Worm (Caenorhabditis elegans) whole organism, L2 larva: ENCODE results near the gene H40L08.9.

Experiments
- aly-2 ChIP-seq: fragments of 150-350 bp; optimal IDR thresholded peaks from 2 replicates; lab custom pipeline; 2014; ENCODE audit warnings: missing biosample characterization, missing genetic modification characterization
- crh-2 ChIP-seq: sonication (generic microtip); optimal IDR thresholded peaks from 2 replicates; lab custom pipeline; 2017; ENCODE audit warnings: missing biosample characterization, missing genetic modification characterization
- egl-27 ChIP-seq: sonication (generic microtip); optimal IDR thresholded peaks from 3 replicates; lab custom pipeline; 2017; ENCODE audit warnings: missing biosample characterization, missing genetic modification reagents, missing genetic modification characterization
- lin-13 ChIP-seq: fragments of 150-350 bp; optimal IDR thresholded peaks from 2 replicates; lab custom pipeline; 2014; ENCODE audit warnings: missing biosample characterization, missing genetic modification reagents, missing genetic modification characterization
- nhr-6 ChIP-seq: fragments of 150-350 bp; optimal IDR thresholded peaks from 2 replicates; lab custom pipeline; 2014; ENCODE audit warnings: missing biosample characterization, missing genetic modification characterization
- skn-1 ChIP-seq: sonication (generic microtip); optimal IDR thresholded peaks from 2 replicates; lab custom pipeline; 2017; ENCODE audit warnings: missing biosample characterization, missing genetic modification characterization
- unc-62 ChIP-seq: fragments of 150-350 bp; optimal IDR thresholded peaks from 2 replicates; lab custom pipeline; 2014; ENCODE audit warnings: missing biosample characterization, missing genetic modification reagents, missing genetic modification characterization

DNA sequence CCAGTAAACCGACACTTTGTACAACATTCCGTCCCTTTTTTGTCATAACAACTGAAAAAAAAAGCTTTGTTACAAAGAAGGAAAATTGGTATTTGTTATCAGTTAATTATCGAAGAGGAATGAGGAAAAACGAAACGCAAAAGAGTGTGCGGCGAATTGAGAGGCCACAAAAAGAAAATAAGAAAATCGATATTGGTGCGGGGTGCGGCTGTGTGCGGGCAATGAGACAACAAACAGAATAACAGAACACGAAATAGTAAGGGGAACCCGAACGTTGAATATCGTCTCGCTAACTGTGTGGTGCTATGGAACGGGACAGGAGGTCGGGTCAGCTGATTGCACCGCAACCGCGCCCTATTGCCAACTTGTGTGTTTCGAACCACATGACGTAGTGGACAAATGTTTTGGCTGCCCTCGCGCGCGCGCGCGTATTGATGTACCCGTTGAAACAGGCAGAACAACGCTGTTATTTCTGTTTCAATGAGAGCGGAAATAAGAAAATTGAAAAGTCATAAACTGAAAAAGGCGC is 35.7 kb downstream of the H40L08.9 start, which contains the start of gene C18B12.4:
- peak; percentile 8 for TF ChIP-seq egl-27 (tag; lab: Kevin White, UChicago)
- TF ChIP-seq crh-2, result peak; percentile 91
- TF ChIP-seq aly-2 (tag; lab: Kevin White, UChicago), result no peak
- TF ChIP-seq nhr-6, result peak; percentile 42
- TF ChIP-seq unc-62, result no peak
- peak; percentile 72 for TF ChIP-seq lin-13 (GFP tag; lab: Kevin White, UChicago)
- no peak for TF ChIP-seq skn-1 (tag; lab: Kevin White, UChicago)
